Worm (Caenorhabditis elegans) whole organism, L4/young adult: ENCODE data around the gene snx-17.

ENCODE experiments used
- W03F9.2 ChIP-seq: fragments of 150-350 bp; optimal IDR thresholded peaks from 2 replicates; lab custom pipeline; 2014; ENCODE audit warnings: missing biosample characterization, missing genetic modification characterization
- dao-5 ChIP-seq: sonication (generic microtip); optimal IDR thresholded peaks from 2 replicates; lab custom pipeline; 2016; ENCODE audit warnings: missing genotype, missing genetic modification characterization, moderate library complexity, missing compliant biosample characterization
- him-1 ChIP-seq: sonication (generic microtip); optimal IDR thresholded peaks from 2 replicates; lab custom pipeline; 2016; ENCODE audit warnings: missing genotype, missing genetic modification reagents, missing genetic modification characterization, missing compliant biosample characterization

- TF ChIP-seq dao-5 (tag; lab: Kevin White, UChicago) = no peak
- no peak for TF ChIP-seq him-1 (tag; lab: Kevin White, UChicago)
- TF ChIP-seq W03F9.2 (tag; lab: Kevin White, UChicago) = no peak
Measured at ce11 chrX:13159890-13160289, 37.8 kb upstream of the snx-17 start.
